Fruit fly (Drosophila melanogaster): ENCODE data around the gene Lar.
A peak's percentile ranks its signal among the peaks of the same experiment; 100 is the strongest.

dm6 chr2L:19574959-19575625 is 11.3 kb upstream of the Lar start:
- TF ChIP-seq usp (GFP tag; optimal IDR thresholded peaks at IDR 0.05) (no peak), EcR (GFP tag; optimal IDR thresholded peaks at IDR 0.05) (peak in 1 of 2 experiments; percentile 92)

Measured in whole organism.